Fruit fly (Drosophila melanogaster) whole organism, pupa: Measurements from ENCODE around the gene ND-39.

Source experiments
- CG10348 ChIP-seq: fragments of 200-800 bp; sonication (Bioruptor generic); IDR thresholded peaks from 2 replicates; pipeline ENCODE4 v1.3.6; 2022; ENCODE audit warnings: missing biosample characterization, missing genetic modification characterization
- CG12605 ChIP-seq: fragments of 200-800 bp; sonication (Bioruptor generic); IDR thresholded peaks from 2 replicates; pipeline ENCODE4 v1.3.6; 2022; ENCODE audit warnings: missing biosample characterization, missing genetic modification characterization
- CG13204 ChIP-seq: fragments of 200-800 bp; sonication (Bioruptor generic); optimal IDR thresholded peaks from 2 replicates; lab custom pipeline; 2018; ENCODE audit warnings: missing biosample characterization, mild to moderate bottlenecking, missing genetic modification characterization, moderate library complexity
- CG14655 ChIP-seq: fragments of 200-800 bp; sonication (Bioruptor generic); optimal IDR thresholded peaks from 3 replicates; lab custom pipeline; 2017; ENCODE audit warnings: mild to moderate bottlenecking, missing biosample characterization, missing genetic modification reagents, missing genetic modification characterization
- CG15710 ChIP-seq: fragments of 200-800 bp; sonication (Bioruptor generic); optimal IDR thresholded peaks from 2 replicates; lab custom pipeline; 2018; ENCODE audit warnings: missing biosample characterization, mild to moderate bottlenecking, missing genetic modification characterization, moderate library complexity
- CG17806 ChIP-seq: fragments of 200-800 bp; sonication (Bioruptor generic); optimal IDR thresholded peaks from 2 replicates; lab custom pipeline; 2018; ENCODE audit warnings: missing biosample characterization, mild to moderate bottlenecking, missing genetic modification characterization, moderate library complexity
- CG32121 ChIP-seq: fragments of 200-800 bp; sonication (Bioruptor generic); IDR thresholded peaks from 2 replicates; pipeline ENCODE4 v1.3.6; 2022; ENCODE audit warnings: missing biosample characterization, missing genetic modification characterization
- CG34367 ChIP-seq: fragments of 200-800 bp; sonication (Bioruptor generic); optimal IDR thresholded peaks from 2 replicates; lab custom pipeline; 2018; ENCODE audit warnings: missing biosample characterization, mild to moderate bottlenecking, missing genetic modification characterization
- CG4496 ChIP-seq: fragments of 200-800 bp; sonication (Bioruptor generic); IDR thresholded peaks from 3 replicates; pipeline ENCODE4 v1.3.6; 2022; ENCODE audit warnings: missing biosample characterization, missing genetic modification characterization
- CG8159 ChIP-seq: fragments of 200-800 bp; sonication (Bioruptor generic); optimal IDR thresholded peaks from 3 replicates; lab custom pipeline; 2018; ENCODE audit warnings: missing biosample characterization, mild to moderate bottlenecking, missing genetic modification characterization, moderate library complexity
- CG8301 ChIP-seq: fragments of 200-800 bp; sonication (Bioruptor generic); optimal IDR thresholded peaks from 2 replicates; lab custom pipeline; 2018; ENCODE audit warnings: missing biosample characterization, mild to moderate bottlenecking, missing genetic modification characterization
- CG9948 ChIP-seq: fragments of 200-800 bp; sonication (Bioruptor generic); optimal IDR thresholded peaks from 2 replicates; lab custom pipeline; 2018; ENCODE audit warnings: missing biosample characterization, mild to moderate bottlenecking, missing genetic modification characterization, moderate library complexity
- D1 ChIP-seq: fragments of 200-800 bp; sonication (Bioruptor generic); optimal IDR thresholded peaks from 2 replicates; lab custom pipeline; 2018; ENCODE audit warnings: missing biosample characterization, mild to moderate bottlenecking, missing genetic modification characterization, moderate library complexity
- EcR ChIP-seq: fragments of 200-800 bp; sonication (Bioruptor generic); optimal IDR thresholded peaks from 3 replicates; lab custom pipeline; 2019; ENCODE audit warnings: missing biosample characterization, missing genetic modification characterization, mild to moderate bottlenecking, moderate library complexity, missing genetic modification reagents
- Ets98B ChIP-seq: fragments of 200-800 bp; sonication (Bioruptor generic); IDR thresholded peaks from 2 replicates; pipeline ENCODE4 v1.3.6; 2022; ENCODE audit warnings: missing biosample characterization, missing genetic modification characterization
- Pif1A ChIP-seq: fragments of 200-800 bp; sonication (Bioruptor generic); optimal IDR thresholded peaks from 3 replicates; lab custom pipeline; 2016; ENCODE audit warnings: missing biosample characterization, missing genetic modification characterization
- Pif1B ChIP-seq: fragments of 200-800 bp; sonication (Bioruptor generic); optimal IDR thresholded peaks from 3 replicates; lab custom pipeline; 2016; ENCODE audit warnings: missing biosample characterization, missing genetic modification characterization
- Snoo ChIP-seq: fragments of 200-800 bp; sonication (Bioruptor generic); optimal IDR thresholded peaks from 3 replicates; lab custom pipeline; 2017; ENCODE audit warnings: missing biosample characterization, mild to moderate bottlenecking, missing genetic modification characterization, inconsistent platforms
- fd96Ca ChIP-seq: fragments of 200-800 bp; sonication (Bioruptor generic); IDR thresholded peaks from 3 replicates; pipeline ENCODE4 v1.3.6; 2022; ENCODE audit warnings: missing biosample characterization, missing genetic modification characterization
- gl ChIP-seq: fragments of 200-800 bp; sonication (Bioruptor generic); optimal IDR thresholded peaks from 2 replicates; lab custom pipeline; 2018; ENCODE audit warnings: missing biosample characterization, mild to moderate bottlenecking, missing genetic modification characterization
- rn ChIP-seq: fragments of 200-800 bp; sonication (Bioruptor generic); IDR thresholded peaks from 2 replicates; pipeline ENCODE4 v1.3.6; 2022; ENCODE audit warnings: missing biosample characterization, missing genetic modification characterization

ND-39 gene

DNA sequence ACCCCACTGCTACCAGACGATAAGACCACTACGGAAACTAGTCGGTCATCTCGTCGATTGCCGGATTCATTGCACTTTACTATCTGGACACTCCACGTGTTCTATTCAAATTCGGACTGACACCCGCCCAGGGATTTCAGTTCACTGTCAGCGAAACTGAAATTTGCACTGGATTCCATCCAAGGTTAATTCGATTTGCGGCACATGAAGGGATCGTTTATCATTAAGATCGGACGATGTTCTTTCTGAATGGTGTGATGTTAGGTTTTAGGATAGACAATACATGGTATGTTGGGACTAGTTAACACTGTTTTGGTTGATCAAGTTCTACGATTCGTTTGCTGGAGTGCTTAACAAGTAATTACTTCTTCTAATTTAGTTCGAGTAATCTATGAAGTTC is 25.9 kb upstream of the ND-39 start, which contains the start of gene CG42764:
Gene CG42764, minus strand, starts transcription at position 101 of the 400 bp plus-strand sequence.
- TF ChIP-seq CG9948 (tag; lab: Kevin White, UChicago) (no peak), rn (GFP tag; lab: Robert Waterston, UW) (no peak), CG15710 (tag; lab: Kevin White, UChicago) (no peak), CG14655 (GFP tag; lab: Kevin White, UChicago) (no peak), Pif1A (GFP tag; lab: Kevin White, UChicago) (no peak), gl (tag; lab: Kevin White, UChicago) (no peak), CG10348 (GFP tag; lab: Robert Waterston, UW) (no peak)

DNA sequence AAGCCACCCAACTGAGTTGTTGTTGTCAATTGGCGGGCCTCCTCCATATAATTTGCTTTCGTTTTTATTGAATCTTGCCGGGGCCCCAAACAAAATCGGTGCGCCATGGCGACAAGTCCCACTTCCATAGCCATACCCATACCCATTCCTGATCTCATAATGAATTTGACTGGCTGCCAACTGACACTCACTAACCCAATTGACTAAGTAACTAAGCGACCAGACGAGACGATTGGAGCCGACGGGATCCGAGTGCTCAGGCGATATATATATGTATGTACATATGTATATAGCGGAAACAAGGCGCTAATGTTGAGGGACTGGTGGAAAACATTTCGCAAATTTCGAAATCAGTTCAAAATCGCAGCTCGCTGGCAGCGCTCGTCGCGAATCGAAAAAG is 25.3 kb upstream of the ND-39 start, which contains the start of gene Tdh:
Gene Tdh, plus strand, starts transcription at position 346 of the 400 bp plus-strand sequence.
- TF ChIP-seq CG17806 (tag; lab: Kevin White, UChicago), result no peak
- TF ChIP-seq CG8159 (tag; lab: Kevin White, UChicago), result no peak
- TF ChIP-seq CG12605 (GFP tag; lab: Robert Waterston, UW), result no peak
- TF ChIP-seq Ets98B (GFP tag; lab: Robert Waterston, UW), result no peak
- no peak for TF ChIP-seq Pif1B (GFP tag; lab: Kevin White, UChicago)
- no peak for TF ChIP-seq CG9948 (tag; lab: Kevin White, UChicago)
- TF ChIP-seq Snoo, result no peak
- TF ChIP-seq CG8301 (tag; lab: Kevin White, UChicago), result no peak
- TF ChIP-seq CG32121, result no peak
- no peak for TF ChIP-seq EcR (GFP tag; lab: Kevin White, UChicago)
- no peak for TF ChIP-seq rn (GFP tag; lab: Robert Waterston, UW)
- TF ChIP-seq CG4496 (GFP tag; lab: Robert Waterston, UW), result no peak
- TF ChIP-seq D1, result no peak
- TF ChIP-seq CG15710 (tag; lab: Kevin White, UChicago), result no peak

DNA sequence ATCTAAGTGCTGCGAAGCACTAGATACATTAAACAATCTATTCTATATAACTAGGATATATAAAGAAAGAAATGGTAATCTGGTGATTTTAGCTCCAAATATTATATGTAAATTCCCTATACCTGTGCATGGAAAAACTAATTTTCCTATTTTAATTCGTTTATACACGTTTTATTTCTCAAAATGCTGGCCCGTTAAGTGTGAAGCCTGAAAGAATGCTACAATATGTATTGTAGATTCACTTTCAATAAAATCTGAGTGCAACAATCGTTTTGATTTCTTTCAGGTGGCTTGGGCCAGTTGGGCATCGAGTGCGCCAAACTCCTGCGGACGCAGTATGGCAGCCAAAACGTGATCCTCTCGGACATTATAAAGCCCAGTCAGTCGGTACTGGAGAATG is 24.4 kb upstream of the ND-39 start:
- no peak for TF ChIP-seq Pif1A (GFP tag; lab: Kevin White, UChicago)
- TF ChIP-seq D1, result no peak
- TF ChIP-seq CG15710 (tag; lab: Kevin White, UChicago), result no peak
- TF ChIP-seq gl (tag; lab: Kevin White, UChicago), result no peak

DNA sequence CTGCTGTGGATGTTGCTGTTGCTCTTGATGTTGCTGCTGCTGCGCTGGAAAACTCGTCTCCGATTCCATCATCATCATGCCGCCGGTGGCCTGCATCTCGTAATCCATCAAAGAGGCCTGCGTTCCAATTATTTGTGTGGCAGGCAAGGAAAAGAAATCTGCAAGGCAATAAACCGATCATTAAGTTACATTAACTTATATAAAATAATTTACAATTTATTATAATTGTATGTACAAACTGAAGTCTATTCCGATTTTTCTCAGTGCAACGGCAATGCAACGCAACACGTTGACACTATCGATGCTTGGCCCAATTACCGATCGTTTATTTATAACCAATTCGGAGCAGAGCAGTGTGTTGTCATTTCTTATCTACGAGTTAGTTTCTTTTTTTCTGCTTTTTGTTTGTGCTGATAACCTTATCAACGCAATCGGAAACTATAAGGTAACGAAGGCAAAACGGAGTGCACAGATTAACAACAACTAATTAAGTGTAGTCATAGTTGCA is 20.8 kb upstream of the ND-39 start:
- TF ChIP-seq CG34367 (tag; lab: Kevin White, UChicago), result peak; percentile 11
- TF ChIP-seq Pif1B (GFP tag; lab: Kevin White, UChicago), result no peak
- no peak for TF ChIP-seq CG15710 (tag; lab: Kevin White, UChicago)
- peak; percentile 73 for TF ChIP-seq CG12605 (GFP tag; lab: Robert Waterston, UW)
- TF ChIP-seq CG13204 (GFP tag; lab: Kevin White, UChicago), result no peak
- TF ChIP-seq CG32121, result peak; percentile 55; the same call in 1 of the 2 replicates
- peak; percentile 84 for TF ChIP-seq CG4496 (GFP tag; lab: Robert Waterston, UW)
- TF ChIP-seq CG8301 (tag; lab: Kevin White, UChicago), result peak; percentile 47
- TF ChIP-seq Snoo, result peak; percentile 9
- TF ChIP-seq rn (GFP tag; lab: Robert Waterston, UW), result 0 out of 2 replicates have a peak, but pooled peaks have one; percentile 24
- TF ChIP-seq CG14655 (GFP tag; lab: Kevin White, UChicago), result peak; percentile 47
- TF ChIP-seq fd96Ca, result peak; percentile 80
- TF ChIP-seq Pif1A (GFP tag; lab: Kevin White, UChicago), result no peak
- TF ChIP-seq D1, result no peak
- no peak for TF ChIP-seq CG17806 (tag; lab: Kevin White, UChicago)
- TF ChIP-seq Ets98B (GFP tag; lab: Robert Waterston, UW), result peak; percentile 82

dm6 chr3L:20471499-20472313 is 20.2 kb upstream of the ND-39 start:
- TF ChIP-seq CG8159 (tag; lab: Kevin White, UChicago), result peak; percentile 61
- peak; percentile 9 for TF ChIP-seq CG14655 (GFP tag; lab: Kevin White, UChicago)
- TF ChIP-seq Snoo, result no peak
- no peak for TF ChIP-seq CG32121
- TF ChIP-seq fd96Ca, result no peak
- TF ChIP-seq CG10348 (GFP tag; lab: Robert Waterston, UW), result no peak
- peak; percentile 31 for TF ChIP-seq Pif1A (GFP tag; lab: Kevin White, UChicago)
- peak; percentile 40 for TF ChIP-seq Pif1B (GFP tag; lab: Kevin White, UChicago)
- 0 out of 2 replicates have a peak, but pooled peaks have one; percentile 11 for TF ChIP-seq CG12605 (GFP tag; lab: Robert Waterston, UW)
- no peak for TF ChIP-seq CG34367 (tag; lab: Kevin White, UChicago)
- TF ChIP-seq CG13204 (GFP tag; lab: Kevin White, UChicago), result no peak
- peak; percentile 51 for TF ChIP-seq CG15710 (tag; lab: Kevin White, UChicago)
- TF ChIP-seq CG9948 (tag; lab: Kevin White, UChicago), result peak; percentile 37
- peak; percentile 26 for TF ChIP-seq CG17806 (tag; lab: Kevin White, UChicago)
- no peak for TF ChIP-seq Ets98B (GFP tag; lab: Robert Waterston, UW)
- TF ChIP-seq CG8301 (tag; lab: Kevin White, UChicago), result no peak
- TF ChIP-seq CG4496 (GFP tag; lab: Robert Waterston, UW), result peak; percentile 41; the same call in 2 of the 3 replicates
- TF ChIP-seq EcR (GFP tag; lab: Kevin White, UChicago), result peak; percentile 69
- TF ChIP-seq D1, result peak; percentile 49
- peak; percentile 9 for TF ChIP-seq gl (tag; lab: Kevin White, UChicago)
- no peak for TF ChIP-seq rn (GFP tag; lab: Robert Waterston, UW)
- TF ChIP-seq, all 21 proteins: peak for 12
